Worm (Caenorhabditis elegans): ENCODE results near the gene F53E4.1.
"Not testable (repeated sequence)": the region's sequence is repeated elsewhere in the genome, so short reads cannot be mapped to it uniquely, and the experiment has no call there.

DNA sequence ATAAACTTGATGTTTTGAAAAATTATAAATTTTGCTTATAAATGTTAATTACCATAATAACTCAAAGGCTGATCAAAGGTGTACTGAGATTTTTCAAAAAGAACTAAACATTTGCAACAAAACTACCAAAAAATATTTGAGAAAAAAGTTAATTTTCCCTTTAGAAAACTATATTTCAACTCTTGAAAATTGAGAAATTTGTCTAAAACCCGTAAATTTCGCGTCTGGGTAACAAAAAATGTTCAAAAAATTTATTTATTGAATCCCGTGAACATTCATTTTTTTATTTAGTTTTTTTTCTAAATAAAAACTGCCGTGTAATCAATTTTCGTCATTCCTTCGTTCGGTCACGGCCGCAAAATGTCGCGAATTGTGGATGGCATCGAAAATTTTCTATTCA is 2.0 kb upstream of the F53E4.1 start, which contains the start of gene K06B4.15:
- not testable (repeated sequence) for TF ChIP-seq nhr-11 (tag; optimal IDR thresholded peaks at IDR 0.05); ceh-16 (tag; optimal IDR thresholded peaks at IDR 0.05); lin-13 (GFP tag; optimal IDR thresholded peaks at IDR 0.05); fos-1 (tag; optimal IDR thresholded peaks at IDR 0.05); ztf-1 (GFP tag; conservative IDR thresholded peaks at IDR 0.05); nhr-10 (tag; optimal IDR thresholded peaks at IDR 0.05); ama-1 (optimal IDR thresholded peaks at IDR 0.05); mab-5 (tag; optimal IDR thresholded peaks at IDR 0.05); mdl-1 (tag; optimal IDR thresholded peaks at IDR 0.05)
